Worm (Caenorhabditis elegans) whole organism, late embryonic: ENCODE data around the gene M151.3.

Source experiments
- K02D7.2 ChIP-seq: sonication (generic microtip); optimal IDR thresholded peaks from 2 replicates; lab custom pipeline; 2017; ENCODE audit warnings: mild to moderate bottlenecking, missing genetic modification characterization, missing compliant biosample characterization
- madf-2 ChIP-seq: sonication (generic microtip); optimal IDR thresholded peaks from 2 replicates; lab custom pipeline; 2017; ENCODE audit warnings: missing genetic modification characterization, missing compliant biosample characterization
- pqm-1 ChIP-seq: sonication (generic microtip); optimal IDR thresholded peaks from 2 replicates; lab custom pipeline; 2016; ENCODE audit warnings: missing genetic modification characterization, missing compliant biosample characterization

- TF ChIP-seq madf-2 (tag; lab: Kevin White, UChicago): no peak
- TF ChIP-seq pqm-1 (tag; lab: Kevin White, UChicago): no peak
- no peak for TF ChIP-seq K02D7.2 (tag; lab: Kevin White, UChicago)
These were observed 36.8 kb downstream of the M151.3 start, which contains the start of gene F19B10.6 for ce11 chrII:3663796-3664195.
